Fruit fly (Drosophila melanogaster) whole organism, embryonic: Measurements from ENCODE around the gene CG7294.

Experiments used
- CG11696 ChIP-seq: fragments of 200-800 bp; sonication (Bioruptor generic); IDR thresholded peaks from 2 replicates; pipeline ENCODE4 v1.3.6; 2022; ENCODE audit warnings: missing biosample characterization, missing genetic modification characterization
- CG12299 ChIP-seq: fragments of 200-800 bp; sonication (Bioruptor generic); optimal IDR thresholded peaks from 2 replicates; lab custom pipeline; 2018; ENCODE audit warnings: missing biosample characterization, mild to moderate bottlenecking, missing genetic modification characterization
- CG30403 ChIP-seq: fragments of 200-800 bp; sonication (Bioruptor generic); optimal IDR thresholded peaks from 3 replicates; lab custom pipeline; 2016; ENCODE audit warnings: missing biosample characterization, missing genetic modification characterization
- CG33213 ChIP-seq: fragments of 200-800 bp; sonication (Bioruptor generic); optimal IDR thresholded peaks from 3 replicates; lab custom pipeline; 2016; ENCODE audit warnings: missing biosample characterization, missing genetic modification characterization
- CG7271 ChIP-seq: fragments of 200-800 bp; sonication (Bioruptor generic); optimal IDR thresholded peaks from 2 replicates; lab custom pipeline; 2018; ENCODE audit warnings: missing biosample characterization, mild to moderate bottlenecking, missing genetic modification characterization, moderate library complexity
- CG7786 ChIP-seq: fragments of 200-800 bp; sonication (Bioruptor generic); optimal IDR thresholded peaks from 2 replicates; lab custom pipeline; 2016; ENCODE audit warnings: missing biosample characterization, missing genetic modification characterization
- CG9727 ChIP-seq: fragments of 200-800 bp; sonication (Bioruptor generic); optimal IDR thresholded peaks from 3 replicates; lab custom pipeline; 2017; ENCODE audit warnings: missing biosample characterization, mild to moderate bottlenecking, missing genetic modification characterization
- CG9817 ChIP-seq: fragments of 200-800 bp; sonication (Bioruptor generic); optimal IDR thresholded peaks from 2 replicates; lab custom pipeline; 2018; ENCODE audit warnings: missing biosample characterization, mild to moderate bottlenecking, missing genetic modification characterization, moderate library complexity
- Sox100B ChIP-seq: fragments of 200-800 bp; sonication (Bioruptor generic); optimal IDR thresholded peaks from 3 replicates; lab custom pipeline; 2018; ENCODE audit warnings: missing biosample characterization, mild to moderate bottlenecking, missing genetic modification characterization
- bab2 ChIP-seq: fragments of 200-800 bp; sonication (Bioruptor generic); optimal IDR thresholded peaks from 2 replicates; lab custom pipeline; 2016; ENCODE audit warnings: missing biosample characterization, missing genetic modification characterization
- corto ChIP-seq: fragments of 200-800 bp; sonication (Bioruptor generic); optimal IDR thresholded peaks from 2 replicates; lab custom pipeline; 2016; ENCODE audit warnings: missing biosample characterization, mild to moderate bottlenecking, missing genetic modification characterization, moderate library complexity
- mld ChIP-seq: fragments of 200-800 bp; sonication (Bioruptor generic); IDR thresholded peaks from 3 replicates; pipeline ENCODE4 v1.3.6; 2022; ENCODE audit warnings: missing biosample characterization, missing genetic modification characterization; ENCODE audit not compliant: partially characterized antibody

DNA sequence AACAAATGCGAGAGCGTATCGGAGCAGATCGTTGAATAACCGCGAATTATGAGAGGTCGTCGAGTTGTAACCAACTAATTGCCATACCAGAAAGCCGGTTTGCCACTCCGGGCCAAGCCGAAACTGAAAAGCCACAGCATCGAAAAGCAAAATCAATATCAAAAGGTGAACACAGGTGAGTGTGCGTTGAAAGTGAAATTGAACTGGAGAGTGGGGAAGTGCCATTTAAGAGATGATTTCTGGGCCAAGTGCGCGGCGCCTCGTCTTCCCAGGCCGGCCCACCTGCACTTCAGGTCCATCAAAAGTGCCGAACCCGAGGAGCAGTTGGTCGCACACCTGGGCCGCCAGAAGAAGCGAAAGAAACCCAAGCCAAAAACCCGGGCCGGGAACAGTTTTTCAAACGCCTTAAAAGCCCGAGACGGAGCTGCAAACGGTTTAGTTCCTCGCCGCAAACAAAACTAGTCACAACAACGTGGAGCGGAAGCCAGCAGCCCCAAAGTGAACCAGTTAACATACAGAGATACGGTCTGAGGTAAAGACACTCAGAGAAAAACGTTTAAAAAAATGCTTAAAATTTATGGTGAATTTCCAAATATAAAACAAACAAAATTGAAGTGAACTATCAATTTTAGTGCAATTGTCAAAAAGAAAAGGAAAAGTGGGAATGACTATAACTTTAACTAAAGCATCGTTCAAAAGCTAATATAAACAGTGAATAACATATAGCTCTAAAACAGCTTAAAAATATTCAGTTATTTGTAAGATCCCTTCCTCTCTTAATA, 11.9 kb downstream of the CG7294 start, which contains the start of gene CG17104:
- TF ChIP-seq CG12299 (tag; lab: Kevin White, UChicago): no peak
- no peak for TF ChIP-seq Sox100B
- no peak for TF ChIP-seq bab2 (GFP tag; lab: Kevin White, UChicago)
- TF ChIP-seq CG7786 (GFP tag; lab: Kevin White, UChicago): no peak
- TF ChIP-seq CG9727 (GFP tag; lab: Kevin White, UChicago): no peak
- TF ChIP-seq CG9817 (tag; lab: Kevin White, UChicago): peak; percentile 5
- no peak for TF ChIP-seq CG11696 (GFP tag; lab: Robert Waterston, UW)
- TF ChIP-seq CG30403: peak; percentile 51
- no peak for TF ChIP-seq mld (GFP tag; lab: Robert Waterston, UW)
- no peak for TF ChIP-seq corto (GFP tag; lab: Kevin White, UChicago)
- TF ChIP-seq CG7271 (tag; lab: Kevin White, UChicago): no peak
- TF ChIP-seq CG33213 (GFP tag; lab: Kevin White, UChicago): no peak
